Worm (Caenorhabditis elegans) whole organism, L4/young adult: ENCODE measurements around the gene scvp-1.

Source experiments
- W03F9.2 ChIP-seq: fragments of 150-350 bp; optimal IDR thresholded peaks from 2 replicates; lab custom pipeline; 2014; ENCODE audit warnings: missing biosample characterization, missing genetic modification characterization
- dao-5 ChIP-seq: sonication (generic microtip); optimal IDR thresholded peaks from 2 replicates; lab custom pipeline; 2016; ENCODE audit warnings: missing genotype, missing genetic modification characterization, moderate library complexity, missing compliant biosample characterization
- him-1 ChIP-seq: sonication (generic microtip); optimal IDR thresholded peaks from 2 replicates; lab custom pipeline; 2016; ENCODE audit warnings: missing genotype, missing genetic modification reagents, missing genetic modification characterization, missing compliant biosample characterization

The scvp-1 gene

ce11 chrV:10953471-10954155, 22.5 kb upstream of the scvp-1 start:
- no peak for TF ChIP-seq dao-5
- TF ChIP-seq him-1, result no peak
- TF ChIP-seq W03F9.2 (tag; lab: Kevin White, UChicago), result no peak

DNA sequence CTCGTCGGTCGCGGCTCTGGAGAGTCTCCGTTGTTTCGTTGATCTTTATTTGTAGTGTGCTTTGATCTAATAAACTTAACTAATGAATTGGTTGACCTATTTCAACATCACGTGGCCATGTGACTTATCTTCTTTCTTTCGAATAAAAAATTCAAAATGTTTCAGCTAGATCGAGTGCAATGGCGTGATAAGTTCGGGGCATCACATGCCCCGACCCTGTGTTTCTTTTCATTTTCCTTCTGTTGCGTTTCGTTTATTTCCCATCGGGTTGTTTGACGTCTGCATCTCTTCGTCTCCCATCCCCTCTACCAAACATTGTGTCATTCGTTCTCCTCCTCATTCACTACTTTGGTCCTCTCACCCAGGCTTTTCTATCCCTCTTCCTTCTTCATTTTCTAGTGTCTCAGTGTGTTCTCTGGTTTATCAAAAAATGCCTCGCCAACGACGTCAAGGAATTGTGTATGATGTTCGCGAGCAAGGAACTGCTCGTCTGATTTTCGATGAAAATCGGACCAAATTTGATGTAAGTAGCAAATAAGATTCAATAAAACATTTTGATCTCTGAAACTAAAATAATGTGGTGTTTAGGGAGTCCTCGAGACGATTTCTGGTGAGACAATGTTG, 20.7 kb upstream of the scvp-1 start, which contains the start of gene F17C11.4:
Gene F17C11.4 (plus strand): TSS at position 206 of the 624 bp plus-strand sequence.
- no peak for TF ChIP-seq dao-5
- TF ChIP-seq W03F9.2 (tag; lab: Kevin White, UChicago), result peak; percentile 62

ce11 chrV:10949511-10949910, 18.4 kb upstream of the scvp-1 start, which contains the start of gene col-153:
TSS of gene col-153 (plus strand) at chrV:10949811.
- TF ChIP-seq him-1, result no peak
- no peak for TF ChIP-seq dao-5

DNA sequence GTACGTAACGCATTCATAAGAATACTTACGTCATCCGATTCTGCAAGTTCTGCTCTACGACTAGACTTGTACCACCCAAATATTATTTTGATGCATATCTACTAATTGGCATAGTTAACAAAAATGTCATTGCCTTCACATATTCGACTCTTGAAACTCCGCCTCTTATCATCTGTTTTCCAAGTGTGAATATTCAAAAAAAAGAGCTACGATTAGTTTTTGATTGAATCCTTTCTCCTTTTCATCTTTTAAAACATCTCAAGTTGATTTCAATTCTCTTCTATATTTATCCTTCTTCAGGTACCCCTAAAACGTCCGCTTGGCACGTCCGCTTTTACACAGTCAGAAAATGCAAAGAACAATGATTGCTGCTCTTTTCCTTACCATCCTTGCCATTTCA, 16.8 kb upstream of the scvp-1 start, which contains the start of gene F17C11.2:
Gene F17C11.2 (plus strand): TSS at position 301 of the 400 bp plus-strand sequence.
- TF ChIP-seq dao-5, result no peak
- TF ChIP-seq W03F9.2 (tag; lab: Kevin White, UChicago), result no peak
- TF ChIP-seq him-1, result no peak

ce11 chrV:10947210-10947609, 16.1 kb upstream of the scvp-1 start:
- TF ChIP-seq W03F9.2 (tag; lab: Kevin White, UChicago), result no peak
- no peak for TF ChIP-seq dao-5
- TF ChIP-seq him-1, result no peak

ce11 chrV:10944903-10945302, 13.8 kb upstream of the scvp-1 start:
- TF ChIP-seq W03F9.2 (tag; lab: Kevin White, UChicago) (no peak), him-1 (no peak), dao-5 (no peak)

DNA sequence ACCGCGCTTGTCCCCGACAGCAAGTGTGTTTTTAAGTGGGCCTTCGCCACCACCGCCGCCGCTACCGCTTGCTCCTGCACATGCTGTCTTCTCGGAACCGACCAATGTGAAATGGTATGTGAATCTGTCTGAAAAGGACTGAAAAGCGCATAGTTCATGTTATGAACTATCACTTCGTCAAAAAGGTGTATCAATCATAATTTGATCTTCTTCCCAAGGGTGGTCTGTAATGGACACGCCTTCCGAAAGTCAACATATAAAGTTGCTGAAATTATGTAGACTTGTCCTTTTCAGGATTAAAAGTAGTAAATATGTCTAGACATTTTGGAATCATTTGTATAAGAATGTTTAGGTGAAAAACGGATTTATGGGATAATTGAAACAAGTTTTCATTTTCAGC, 11.1 kb upstream of the scvp-1 start, which contains the start of gene zip-9:
Gene zip-9 (plus strand): TSS at position 301 of the 400 bp plus-strand sequence.
- TF ChIP-seq dao-5 (no peak), W03F9.2 (tag; lab: Kevin White, UChicago) (no peak), him-1 (no peak)

ce11 chrV:10941150-10941549, 10.1 kb upstream of the scvp-1 start, which contains the start of gene F17C11.26:
TSS of gene F17C11.26 (plus strand) at chrV:10941450.
- TF ChIP-seq W03F9.2 (tag; lab: Kevin White, UChicago), result no peak
- no peak for TF ChIP-seq him-1
- no peak for TF ChIP-seq dao-5

DNA sequence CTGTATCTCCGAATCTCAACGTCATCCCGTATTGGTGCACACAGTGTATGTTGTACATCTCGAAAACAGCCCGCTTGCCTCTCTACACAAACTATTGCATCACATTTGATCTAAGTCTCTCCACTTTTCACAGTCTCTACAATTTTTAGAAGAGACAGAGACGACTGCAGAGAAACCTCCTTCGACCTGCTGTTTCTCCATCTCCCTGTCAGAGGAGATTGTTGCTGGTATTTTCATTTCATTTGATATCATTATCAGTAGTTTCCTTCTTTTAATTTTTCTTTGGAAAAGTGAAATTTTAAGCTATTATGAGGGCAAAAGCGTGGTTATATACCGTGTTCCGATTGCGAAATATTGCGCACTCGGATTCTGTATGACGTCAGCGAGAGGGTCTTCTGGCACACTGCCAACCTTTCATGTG, 9.5 kb upstream of the scvp-1 start:
- TF ChIP-seq dao-5 (no peak), him-1 (no peak), W03F9.2 (tag; lab: Kevin White, UChicago) (peak; percentile 19)

DNA sequence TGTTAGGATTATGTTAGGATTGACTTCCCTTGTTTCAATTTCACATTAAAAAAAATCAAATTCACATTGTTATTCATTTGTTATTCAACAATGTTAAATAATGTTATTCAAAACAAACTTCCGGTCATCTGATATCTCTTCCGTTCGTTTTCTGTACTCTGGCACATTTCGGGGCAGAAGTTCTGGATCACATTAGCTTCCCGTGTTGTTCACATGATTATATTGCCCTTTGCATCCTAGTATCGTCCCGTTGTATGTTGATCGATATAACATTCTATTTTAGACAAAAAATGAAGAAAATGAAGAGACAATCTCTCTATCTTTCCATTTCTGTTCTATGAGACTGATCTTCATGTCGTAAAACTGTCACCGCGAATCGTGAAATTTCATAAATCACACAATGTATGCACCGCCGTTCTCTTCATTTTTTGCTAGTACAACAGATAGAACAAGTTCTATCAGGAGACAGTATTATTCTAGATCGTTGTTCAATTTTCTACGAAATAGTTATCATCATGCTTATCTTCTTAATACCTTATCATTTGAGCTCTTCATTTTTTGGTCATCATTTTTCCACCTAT, 9.0 kb upstream of the scvp-1 start:
- TF ChIP-seq dao-5 (no peak), him-1 (no peak), W03F9.2 (tag; lab: Kevin White, UChicago) (no peak)

DNA sequence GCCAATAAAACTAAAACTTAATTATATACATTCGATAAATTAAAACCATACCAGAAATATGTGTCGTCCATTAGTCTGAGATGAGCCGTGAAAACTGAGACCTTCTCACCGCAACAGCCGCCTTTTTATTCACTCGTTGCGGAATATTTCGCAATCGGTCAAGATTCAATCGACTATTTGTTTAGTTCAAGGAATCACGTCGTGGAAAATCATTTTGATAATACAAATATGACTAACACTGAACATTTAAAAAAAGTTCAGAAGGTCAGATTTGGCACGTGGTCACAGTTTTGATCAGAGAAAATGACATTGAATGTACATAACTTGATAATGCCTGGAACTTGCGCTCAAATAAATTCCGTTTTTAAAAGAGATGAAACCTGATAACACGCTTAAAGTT, 7.7 kb upstream of the scvp-1 start, which contains the start of gene F17C11.11:
Gene F17C11.11 (minus strand): TSS at position 79 of the 400 bp plus-strand sequence.
- TF ChIP-seq W03F9.2 (tag; lab: Kevin White, UChicago) (no peak), him-1 (no peak), dao-5 (no peak)

ce11 chrV:10937294-10937693, 6.2 kb upstream of the scvp-1 start:
- TF ChIP-seq dao-5, result no peak
- no peak for TF ChIP-seq him-1
- TF ChIP-seq W03F9.2 (tag; lab: Kevin White, UChicago), result peak; percentile 10

ce11 chrV:10936681-10937080, 5.6 kb upstream of the scvp-1 start, which contains the start of gene F17C11.12:
TSS of gene F17C11.12 (minus strand) at chrV:10936920.
- no peak for TF ChIP-seq dao-5
- no peak for TF ChIP-seq W03F9.2 (tag; lab: Kevin White, UChicago)
- no peak for TF ChIP-seq him-1

- no peak for TF ChIP-seq dao-5
- peak; percentile 21 for TF ChIP-seq W03F9.2 (tag; lab: Kevin White, UChicago)
- no peak for TF ChIP-seq him-1
Measured at ce11 chrV:10932411-10932810, 1.3 kb upstream of the scvp-1 start, which contains the start of gene F58B4.5. TSS of gene F58B4.5 (plus strand) at chrV:10932693.

DNA sequence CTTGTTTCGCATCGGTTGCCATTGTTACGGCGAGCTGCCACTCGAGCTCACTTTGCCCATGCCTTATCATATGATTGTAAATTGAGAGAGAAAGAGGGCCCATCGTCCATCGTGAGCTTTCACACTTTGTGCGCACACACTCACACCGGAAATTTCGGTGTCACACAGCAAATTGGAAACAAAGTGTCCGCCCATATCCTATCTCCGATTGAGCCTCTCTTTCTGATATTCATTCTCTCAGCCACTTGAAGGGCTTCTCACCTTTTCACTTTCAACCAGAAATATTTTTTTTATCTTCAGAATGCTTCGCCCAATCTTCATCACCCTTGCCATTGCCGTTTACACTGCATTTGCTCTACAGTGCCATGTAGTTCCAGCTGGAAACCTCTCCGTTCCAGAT, 1.6 kb downstream of the scvp-1 start, which contains the start of gene F58B4.3:
Gene F58B4.3 (plus strand): TSS at position 301 of the 400 bp plus-strand sequence.
- TF ChIP-seq him-1, result no peak
- no peak for TF ChIP-seq W03F9.2 (tag; lab: Kevin White, UChicago)
- no peak for TF ChIP-seq dao-5
